Fruit fly (Drosophila melanogaster) whole organism, adult: Measurements from ENCODE around the gene Ir92a.

Source experiments
- CG11617 ChIP-seq: fragments of 200-800 bp; sonication (Bioruptor generic); optimal IDR thresholded peaks from 2 replicates; lab custom pipeline; 2017; ENCODE audit warnings: mild to moderate bottlenecking, missing biosample characterization, missing genetic modification reagents, missing genetic modification characterization
- CG12768 ChIP-seq: fragments of 200-800 bp; sonication (Bioruptor generic); optimal IDR thresholded peaks from 2 replicates; lab custom pipeline; 2017; ENCODE audit warnings: missing biosample characterization, missing genetic modification characterization, mild to moderate bottlenecking, moderate library complexity, missing genetic modification reagents
- CG14711 ChIP-seq: fragments of 200-800 bp; sonication (Bioruptor generic); optimal IDR thresholded peaks from 2 replicates; lab custom pipeline; 2018; ENCODE audit warnings: missing biosample characterization, mild to moderate bottlenecking, missing genetic modification characterization, moderate library complexity
- CG1620 ChIP-seq: fragments of 200-800 bp; sonication (Bioruptor generic); optimal IDR thresholded peaks from 2 replicates; lab custom pipeline; 2016; ENCODE audit warnings: missing biosample characterization, missing genetic modification characterization
- CG5204 ChIP-seq: fragments of 200-800 bp; sonication (Bioruptor generic); optimal IDR thresholded peaks from 2 replicates; lab custom pipeline; 2016; ENCODE audit warnings: missing biosample characterization, missing genetic modification characterization
- CG7045 ChIP-seq: fragments of 200-800 bp; sonication (Bioruptor generic); optimal IDR thresholded peaks from 2 replicates; lab custom pipeline; 2017; ENCODE audit warnings: missing biosample characterization, mild to moderate bottlenecking, missing genetic modification characterization
- CG7101 ChIP-seq: fragments of 200-800 bp; sonication (Bioruptor generic); optimal IDR thresholded peaks from 2 replicates; lab custom pipeline; 2018; ENCODE audit warnings: missing biosample characterization, mild to moderate bottlenecking, missing genetic modification characterization, moderate library complexity
- Clk ChIP-seq: fragments of 200-800 bp; sonication (Bioruptor generic); optimal IDR thresholded peaks from 2 replicates; lab custom pipeline; 2017; ENCODE audit warnings: missing biosample characterization, missing genetic modification characterization
- Crg-1 ChIP-seq: fragments of 200-800 bp; sonication (Bioruptor generic); optimal IDR thresholded peaks from 2 replicates; lab custom pipeline; 2016; ENCODE audit warnings: missing biosample characterization, missing genetic modification characterization
- Hr96 ChIP-seq: fragments of 200-800 bp; sonication (Bioruptor generic); optimal IDR thresholded peaks from 2 replicates; lab custom pipeline; 2016; ENCODE audit warnings: missing biosample characterization, missing genetic modification characterization
- bab1 ChIP-seq: fragments of 200-800 bp; sonication (Bioruptor generic); optimal IDR thresholded peaks from 3 replicates; lab custom pipeline; 2019; ENCODE audit warnings: missing biosample characterization, mild to moderate bottlenecking, missing genetic modification characterization, moderate library complexity
- cnc ChIP-seq, 2 experiments: fragments of >200 bp; optimal IDR thresholded peaks; 2 replicates each; lab custom pipeline; 2017
- kay ChIP-seq: fragments of 200-800 bp; sonication (Bioruptor generic); peaks from one replicate; lab custom pipeline; 2016; ENCODE audit warnings: missing biosample characterization, missing genetic modification characterization, borderline replicate concordance
- ovo ChIP-seq: fragments of 200-800 bp; sonication (Bioruptor generic); optimal IDR thresholded peaks from 2 replicates; lab custom pipeline; 2016; ENCODE audit warnings: missing biosample characterization, missing genetic modification characterization
- pad ChIP-seq: fragments of 200-800 bp; sonication (Bioruptor generic); optimal IDR thresholded peaks from 3 replicates; lab custom pipeline; 2017; ENCODE audit warnings: missing biosample characterization, missing genetic modification characterization, mild to moderate bottlenecking, moderate library complexity, missing genetic modification reagents
- tj ChIP-seq: fragments of 200-800 bp; sonication (Bioruptor generic); optimal IDR thresholded peaks from 3 replicates; lab custom pipeline; 2017; ENCODE audit warnings: missing biosample characterization, mild to moderate bottlenecking, missing genetic modification characterization, moderate library complexity

Gene Ir92a

dm6 chr3R:20350278-20350677 is 11.5 kb downstream of the Ir92a start:
- TF ChIP-seq Clk (GFP tag; lab: Kevin White, UChicago) (no peak), pad (GFP tag; lab: Kevin White, UChicago) (no peak), cnc (optimal IDR thresholded peaks at IDR 0.05; lab: Kevin White, UChicago) (no peak), CG1620 (GFP tag; lab: Kevin White, UChicago) (no peak), CG12768 (GFP tag; lab: Kevin White, UChicago) (no peak), CG11617 (no peak), CG7101 (tag; lab: Kevin White, UChicago) (no peak), Hr96 (GFP tag; lab: Kevin White, UChicago) (no peak), tj (no peak), bab1 (GFP tag; lab: Kevin White, UChicago) (no peak), ovo (GFP tag; lab: Kevin White, UChicago) (no peak), CG7045 (GFP tag; lab: Kevin White, UChicago) (no peak), CG5204 (GFP tag; lab: Kevin White, UChicago) (no peak), CG14711 (tag; lab: Kevin White, UChicago) (no peak), Crg-1 (GFP tag; lab: Kevin White, UChicago) (no peak), kay (no peak)

DNA sequence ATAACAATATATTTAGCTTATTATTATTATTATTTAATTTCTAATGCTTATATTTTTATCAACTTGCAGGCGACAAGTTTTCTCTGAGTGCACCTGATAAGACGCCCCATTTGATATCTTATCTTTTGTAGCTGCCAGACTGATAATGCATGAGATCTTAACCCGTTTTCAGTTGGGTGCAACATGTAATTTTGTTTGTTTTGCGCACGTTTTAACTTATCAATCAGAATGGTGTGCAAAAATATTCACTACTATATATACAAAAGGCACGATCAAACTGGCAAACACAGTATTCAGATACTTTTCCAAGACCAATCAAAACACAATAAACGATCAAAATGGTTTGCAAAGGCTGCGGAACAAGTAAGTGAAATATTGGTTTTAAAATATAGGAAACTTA is 21.2 kb downstream of the Ir92a start, which contains the start of gene MtnC:
Gene MtnC, plus strand, starts transcription at position 301 of the 400 bp plus-strand sequence.
- TF ChIP-seq kay (peak; percentile 21), CG7101 (tag; lab: Kevin White, UChicago) (peak; percentile 35), CG7045 (GFP tag; lab: Kevin White, UChicago) (no peak), tj (no peak)
